Fruit fly (Drosophila melanogaster): Measurements from ENCODE around the gene IntS6.

DNA sequence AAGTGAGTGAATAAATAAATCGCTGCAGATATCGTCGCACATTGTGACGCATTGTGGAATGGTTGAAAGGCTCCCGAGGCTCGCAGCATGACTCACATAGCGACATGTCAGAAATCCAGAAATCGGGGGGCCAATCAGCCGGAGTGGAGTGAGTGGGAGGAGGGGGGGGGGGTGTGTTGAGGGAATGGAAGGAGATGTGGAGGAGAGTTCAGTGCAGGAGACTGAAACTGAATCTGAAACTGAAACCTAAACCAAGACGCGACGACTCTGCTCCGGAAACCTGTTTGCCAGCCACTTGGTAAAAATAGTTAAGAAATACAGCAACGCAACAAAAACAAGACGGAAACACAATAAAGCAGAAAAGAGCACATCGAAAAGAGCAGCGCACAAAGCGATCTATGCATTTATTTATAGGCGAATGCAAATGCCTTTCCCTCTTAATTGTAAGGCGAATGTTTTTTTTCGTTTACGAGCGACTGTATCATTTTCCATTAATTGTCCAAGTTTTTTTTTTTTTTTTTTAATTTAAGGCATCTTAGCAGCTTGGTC lies 22.8 kb downstream of the IntS6 start:
- TF ChIP-seq pan (optimal IDR thresholded peaks at IDR 0.05) (no peak), usp (GFP tag; optimal IDR thresholded peaks at IDR 0.05) (no peak)
